Worm (Caenorhabditis elegans): ENCODE results near the gene F19G12.3.
A peak's percentile ranks its signal among the peaks of the same experiment; 100 is the strongest.

F19G12.3 gene

DNA sequence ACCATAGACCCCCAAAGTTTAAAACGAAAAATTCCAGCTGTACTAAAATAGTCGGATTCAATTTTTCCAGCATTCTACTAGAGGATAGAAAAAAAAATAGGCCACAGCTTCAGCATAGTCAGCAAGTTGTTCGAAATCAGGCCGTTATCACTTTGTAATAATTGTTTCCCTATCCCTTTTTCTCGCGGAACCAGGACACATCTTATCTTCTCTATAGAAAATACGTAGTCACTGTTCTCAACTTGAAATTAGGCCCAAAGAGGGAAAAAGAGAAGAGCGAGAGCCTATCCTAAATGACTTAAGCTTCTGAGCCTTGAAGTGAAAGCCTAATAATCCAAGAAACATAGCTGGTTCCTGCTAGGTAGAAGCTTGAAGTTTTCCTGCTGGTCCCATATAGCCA lies 21.1 kb downstream of the F19G12.3 start:
- no peak for TF ChIP-seq ztf-6 (GFP tag; IDR thresholded peaks at IDR 0.05)
- TF ChIP-seq pbrm-1 (GFP tag; IDR thresholded peaks at IDR 0.05) = peak; percentile 31; the same call in 1 of the 2 replicates
- TF ChIP-seq repo-1 (tag; optimal IDR thresholded peaks at IDR 0.05) = peak; percentile 17
- TF ChIP-seq B0336.3 (GFP tag; IDR thresholded peaks at IDR 0.05) = peak; percentile 36; the same call in 1 of the 2 replicates
- 0 out of 2 replicates have a peak, but pooled peaks have one; percentile 36 for TF ChIP-seq hmg-20 (GFP tag; IDR thresholded peaks at IDR 0.05)
- TF ChIP-seq ZK185.1 (tag; optimal IDR thresholded peaks at IDR 0.05; ENCODE audit: poor library complexity, severe bottlenecking) = peak; percentile 44
- peak; percentile 25 for TF ChIP-seq madf-10 (tag; optimal IDR thresholded peaks at IDR 0.05)
- peak; percentile 33 for TF ChIP-seq tlf-1 (GFP tag; optimal IDR thresholded peaks at IDR 0.05)
- TF ChIP-seq atf-7 (tag; optimal IDR thresholded peaks at IDR 0.05) = no peak
- peak; percentile 13 for TF ChIP-seq lin-54 (GFP tag; optimal IDR thresholded peaks at IDR 0.05)
- TF ChIP-seq tbp1 (GFP tag; optimal IDR thresholded peaks at IDR 0.05) = no peak
- peak; percentile 25; the same call in 1 of the 2 replicates for TF ChIP-seq hmg-1.2 (GFP tag; IDR thresholded peaks at IDR 0.05)
- TF ChIP-seq mcd-1 (GFP tag; IDR thresholded peaks at IDR 0.05) = no peak
- TF ChIP-seq dox-1 (GFP tag; IDR thresholded peaks at IDR 0.05) = 0 out of 2 replicates have a peak, but pooled peaks have one; percentile 16
- peak; percentile 26; the same call in 1 of the 2 replicates for TF ChIP-seq K11D2.4 (GFP tag; IDR thresholded peaks at IDR 0.05)
- TF ChIP-seq rpc-1 (optimal IDR thresholded peaks at IDR 0.05) = no peak
- TF ChIP-seq rpc-1 (tag; optimal IDR thresholded peaks at IDR 0.05) = no peak
- no peak for TF ChIP-seq xnd-1 (tag; optimal IDR thresholded peaks at IDR 0.05)
- peak; percentile 22 for TF ChIP-seq lin-40 (tag; optimal IDR thresholded peaks at IDR 0.05)
- TF ChIP-seq ama-1 (optimal IDR thresholded peaks at IDR 0.05) = peak; percentile 76
- TF ChIP-seq ama-1 (GFP tag; optimal IDR thresholded peaks at IDR 0.05) = no peak
- TF ChIP-seq lag-1 (GFP tag; IDR thresholded peaks at IDR 0.05) = 0 out of 2 replicates have a peak, but pooled peaks have one; percentile 11
- peak; percentile 62; the same call in 1 of the 2 replicates for TF ChIP-seq nfyb-1 (GFP tag; IDR thresholded peaks at IDR 0.05)

DNA sequence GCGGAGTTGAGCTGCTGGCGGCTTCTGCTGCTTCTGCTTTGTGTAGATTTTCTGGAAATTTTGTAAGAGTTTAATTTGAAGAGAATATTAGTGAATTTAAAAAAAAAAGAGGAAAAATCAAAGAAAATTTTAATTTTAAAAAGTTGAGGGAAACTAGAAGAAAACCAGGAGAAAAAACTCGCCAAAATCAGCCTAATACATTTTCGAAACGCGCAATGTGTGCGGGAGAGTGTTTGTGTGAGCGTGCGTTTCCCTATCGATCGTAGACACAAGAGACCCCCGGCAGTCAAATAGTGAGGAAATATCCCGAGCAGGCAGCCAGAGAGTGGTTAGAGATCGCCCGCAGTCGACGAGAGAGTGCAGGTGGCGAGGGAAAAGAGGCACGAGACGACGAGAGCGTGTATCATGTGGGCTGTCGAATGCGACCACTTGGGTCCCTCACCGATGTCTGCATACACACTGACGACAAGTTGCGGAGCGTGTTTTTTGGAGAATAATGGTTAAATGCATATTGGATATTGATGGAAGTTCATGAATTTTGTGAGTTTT lies 22.1 kb downstream of the F19G12.3 start, which contains the start of gene zfp-3:
Gene zfp-3, minus strand, starts transcription at position 51 of the 549 bp plus-strand sequence.
- TF ChIP-seq Y56A3A.18 (GFP tag; IDR thresholded peaks at IDR 0.05) = 0 out of 2 replicates have a peak, but pooled peaks have one; percentile 50
- no peak for TF ChIP-seq hsf-1 (GFP tag; IDR thresholded peaks at IDR 0.05)
- TF ChIP-seq xnd-1 (tag; optimal IDR thresholded peaks at IDR 0.05) = no peak
- peak; percentile 53; the same call in 1 of the 2 replicates for TF ChIP-seq hmg-20 (GFP tag; IDR thresholded peaks at IDR 0.05)
- TF ChIP-seq rpc-1 (optimal IDR thresholded peaks at IDR 0.05) = no peak
- no peak for TF ChIP-seq rpc-1 (tag; optimal IDR thresholded peaks at IDR 0.05)
- TF ChIP-seq chd-7 (tag; optimal IDR thresholded peaks at IDR 0.05) = peak; percentile 76
- peak; percentile 84 for TF ChIP-seq mcd-1 (GFP tag; IDR thresholded peaks at IDR 0.05)
- peak; percentile 56 for TF ChIP-seq F33H1.4 (GFP tag; IDR thresholded peaks at IDR 0.05)
- peak; percentile 76 for TF ChIP-seq akir-1 (GFP tag; optimal IDR thresholded peaks at IDR 0.05)
- TF ChIP-seq somi-1 (GFP tag; optimal IDR thresholded peaks at IDR 0.05) = peak; percentile 75
- TF ChIP-seq attf-5 (GFP tag; optimal IDR thresholded peaks at IDR 0.05) = peak; percentile 96
- peak; percentile 44 for TF ChIP-seq nhr-90 (tag; optimal IDR thresholded peaks at IDR 0.05)
- TF ChIP-seq sea-2 (GFP tag; IDR thresholded peaks at IDR 0.05) = peak; percentile 47; the same call in 1 of the 2 replicates
- peak; percentile 87 for TF ChIP-seq gei-17 (GFP tag; optimal IDR thresholded peaks at IDR 0.05)
- peak; percentile 76 for TF ChIP-seq nhr-80 (tag; optimal IDR thresholded peaks at IDR 0.05)
- peak; percentile 84 for TF ChIP-seq pha-4 (tag; optimal IDR thresholded peaks at IDR 0.05)
- TF ChIP-seq die-1 (tag; optimal IDR thresholded peaks at IDR 0.05) = peak; percentile 11
- TF ChIP-seq Y79H2A.3 (GFP tag; conservative IDR thresholded peaks at IDR 0.05) = no peak
- TF ChIP-seq K12H6.12 (tag; optimal IDR thresholded peaks at IDR 0.05) = peak; percentile 91
- TF ChIP-seq snpc-4 (GFP tag; optimal IDR thresholded peaks at IDR 0.05) = peak; percentile 55
- peak; percentile 45 to 78 (median 68) for TF ChIP-seq snpc-4 (tag; optimal IDR thresholded peaks at IDR 0.05)
- TF ChIP-seq snpc-1.1 (tag; optimal IDR thresholded peaks at IDR 0.05; ENCODE audit: insufficient read depth) = no peak
- TF ChIP-seq let-526 (GFP tag; IDR thresholded peaks at IDR 0.05) = peak; percentile 80; the same call in 1 of the 2 replicates
- no peak for TF ChIP-seq ceh-100 (GFP tag; IDR thresholded peaks at IDR 0.05)
- TF ChIP-seq F52B5.7 (tag; optimal IDR thresholded peaks at IDR 0.05) = peak; percentile 31
- TF ChIP-seq ztf-18 (tag; optimal IDR thresholded peaks at IDR 0.05) = peak; percentile 39
- peak; percentile 83 for TF ChIP-seq egl-44 (GFP tag; IDR thresholded peaks at IDR 0.05)
- TF ChIP-seq lir-1 (GFP tag; conservative IDR thresholded peaks at IDR 0.05) = peak; percentile 80
- peak; percentile 95 for TF ChIP-seq ceh-27 (GFP tag; optimal IDR thresholded peaks at IDR 0.05)

Measured in whole organism, young adult.